Fruit fly (Drosophila melanogaster) whole organism, wandering third instar larva: ENCODE data around the gene CG12877.

Experiments used
- Abd-B ChIP-seq: fragments of >200 bp; optimal IDR thresholded peaks from 2 replicates; lab custom pipeline; 2017; ENCODE audit warnings: missing biosample characterization, missing genetic modification characterization
- CG32264 ChIP-seq: fragments of 200-800 bp; sonication (Bioruptor generic); optimal IDR thresholded peaks from 2 replicates; lab custom pipeline; 2016; ENCODE audit warnings: missing biosample characterization, missing genetic modification characterization
- CG9705 ChIP-seq: fragments of 200-800 bp; sonication (Bioruptor generic); optimal IDR thresholded peaks from 2 replicates; lab custom pipeline; 2018; ENCODE audit warnings: missing biosample characterization, mild to moderate bottlenecking, missing genetic modification characterization
- CrebA ChIP-seq: fragments of 200-800 bp; sonication (Bioruptor generic); optimal IDR thresholded peaks from 2 replicates; lab custom pipeline; 2016; ENCODE audit warnings: missing biosample characterization, mild to moderate bottlenecking, missing genetic modification characterization, borderline replicate concordance
- Dfd ChIP-seq: fragments of >200 bp; optimal IDR thresholded peaks from 2 replicates; lab custom pipeline; 2017; ENCODE audit warnings: missing biosample characterization, missing genetic modification characterization
- Dif ChIP-seq: fragments of 200-275, 200-300 bp; sonication (Bioruptor generic); optimal IDR thresholded peaks from 2 replicates; lab custom pipeline; 2018; ENCODE audit warnings: missing biosample characterization, missing genetic modification characterization; ENCODE audit not compliant: partially characterized antibody
- GATAd ChIP-seq: sonication (Bioruptor generic); optimal IDR thresholded peaks from 2 replicates; lab custom pipeline; 2016; ENCODE audit warnings: missing biosample characterization, missing genetic modification characterization
- HLH106 ChIP-seq: fragments of 200-800 bp; optimal IDR thresholded peaks from 3 replicates; lab custom pipeline; 2019; ENCODE audit warnings: missing biosample characterization, mild to moderate bottlenecking, missing genetic modification characterization, moderate library complexity
- Hnf4 ChIP-seq: fragments of 200-800 bp; sonication (Bioruptor generic); optimal IDR thresholded peaks from 2 replicates; lab custom pipeline; 2016; ENCODE audit warnings: missing biosample characterization, mild to moderate bottlenecking, missing genetic modification characterization
- Hr78 ChIP-seq: fragments of >200 bp; optimal IDR thresholded peaks from 2 replicates; lab custom pipeline; 2017; ENCODE audit warnings: missing biosample characterization, missing genetic modification characterization
- Hr83 ChIP-seq: fragments of 200-300 bp; sonication (Bioruptor generic); optimal IDR thresholded peaks from 2 replicates; lab custom pipeline; 2016; ENCODE audit warnings: missing biosample characterization, mild to moderate bottlenecking, missing genetic modification characterization, moderate library complexity; ENCODE audit not compliant: poor library complexity, severe bottlenecking
- Jra ChIP-seq: sonication (Bioruptor generic); optimal IDR thresholded peaks from 2 replicates; lab custom pipeline; 2016; ENCODE audit warnings: missing biosample characterization, missing genetic modification characterization
- Mio ChIP-seq: sonication (Bioruptor generic); optimal IDR thresholded peaks from 2 replicates; lab custom pipeline; 2016; ENCODE audit warnings: missing biosample characterization, missing genetic modification characterization
- Myc ChIP-seq: fragments of >200 bp; optimal IDR thresholded peaks from 2 replicates; lab custom pipeline; 2017
- N ChIP-seq: fragments of >200 bp; optimal IDR thresholded peaks from 2 replicates; lab custom pipeline; 2018; ENCODE audit warnings: missing biosample characterization, missing external identifiers, missing genetic modification characterization
- OdsH ChIP-seq: fragments of 200-800 bp; sonication (Bioruptor generic); optimal IDR thresholded peaks from 2 replicates; lab custom pipeline; 2016; ENCODE audit warnings: missing biosample characterization, mild to moderate bottlenecking, missing genetic modification characterization
- Rel ChIP-seq, 2 experiments: fragments of 200-800 bp; sonication (Bioruptor generic) in 1 of 2; optimal IDR thresholded peaks; 2 replicates in 1 of 2; 3 replicates in 1 of 2; lab custom pipeline; 2016 to 2019; ENCODE audit warnings: mild to moderate bottlenecking in 2 of 2, missing biosample characterization in 2 of 2, missing genetic modification characterization in 2 of 2, moderate library complexity in 1 of 2
- Sp1 ChIP-seq: fragments of 200-800 bp; sonication (Bioruptor generic); optimal IDR thresholded peaks from 3 replicates; lab custom pipeline; 2019; ENCODE audit warnings: missing biosample characterization, mild to moderate bottlenecking, missing genetic modification characterization, moderate library complexity
- Vsx2 ChIP-seq: fragments of 200-300, 225-300 bp; sonication (Bioruptor generic); optimal IDR thresholded peaks from 2 replicates; lab custom pipeline; 2018; ENCODE audit warnings: missing biosample characterization, missing genetic modification characterization; ENCODE audit not compliant: partially characterized antibody
- br ChIP-seq: fragments of 200-800 bp; sonication (Bioruptor generic); optimal IDR thresholded peaks from 2 replicates; lab custom pipeline; 2016; ENCODE audit warnings: missing biosample characterization, missing genetic modification characterization
- brk ChIP-seq: fragments of 200-800 bp; sonication (Bioruptor generic); optimal IDR thresholded peaks from 2 replicates; lab custom pipeline; 2016; ENCODE audit warnings: missing biosample characterization, mild to moderate bottlenecking, missing genetic modification characterization
- dl ChIP-seq, 2 experiments: fragments of 175-275, 200-275 bp in 1 of 2; fragments of 200-275 bp in 1 of 2; sonication (Bioruptor generic); optimal IDR thresholded peaks; lab custom pipeline; 2018; ENCODE audit warnings: mild to moderate bottlenecking in 2 of 2, missing biosample characterization in 2 of 2, missing genetic modification characterization in 2 of 2, moderate library complexity in 2 of 2; ENCODE audit not compliant: partially characterized antibody in 2 of 2, insufficient read depth in 1 of 2
- dmrt93B ChIP-seq: fragments of 200-800 bp; sonication (Bioruptor generic); optimal IDR thresholded peaks from 2 replicates; lab custom pipeline; 2018; ENCODE audit warnings: missing biosample characterization, mild to moderate bottlenecking, missing genetic modification characterization
- dsf ChIP-seq: sonication (Bioruptor generic); optimal IDR thresholded peaks from 2 replicates; lab custom pipeline; 2016; ENCODE audit warnings: missing biosample characterization, missing genetic modification characterization, borderline replicate concordance
- ey ChIP-seq: fragments of 200-800 bp; sonication (Bioruptor generic); optimal IDR thresholded peaks from 2 replicates; lab custom pipeline; 2016; ENCODE audit warnings: missing biosample characterization, missing genetic modification characterization
- foxo ChIP-seq, 2 experiments: fragments of 200-800 bp; sonication (Bioruptor generic); optimal IDR thresholded peaks; 2 replicates in 1 of 2; 3 replicates in 1 of 2; lab custom pipeline; 2016 to 2017; ENCODE audit warnings: missing biosample characterization in 2 of 2, missing genetic modification characterization in 2 of 2
- fru ChIP-seq: fragments of 200-800 bp; sonication (Bioruptor generic); optimal IDR thresholded peaks from 3 replicates; lab custom pipeline; 2016; ENCODE audit warnings: missing biosample characterization, mild to moderate bottlenecking, missing genetic modification characterization
- h ChIP-seq: fragments of 200-800 bp; sonication (Bioruptor generic); optimal IDR thresholded peaks from 3 replicates; lab custom pipeline; 2016; ENCODE audit warnings: missing biosample characterization, mild to moderate bottlenecking, missing genetic modification characterization
- jim ChIP-seq: fragments of 175-275, 200-325 bp; sonication (Bioruptor generic); optimal IDR thresholded peaks from 2 replicates; lab custom pipeline; 2016; ENCODE audit warnings: missing biosample characterization, mild to moderate bottlenecking, missing genetic modification characterization
- lola ChIP-seq: fragments of >200 bp; optimal IDR thresholded peaks from 2 replicates; lab custom pipeline; 2017; ENCODE audit warnings: missing biosample characterization, missing genetic modification characterization
- pan ChIP-seq: fragments of >200 bp; optimal IDR thresholded peaks from 2 replicates; lab custom pipeline; 2017
- psq ChIP-seq: fragments of 200-800 bp; sonication (Bioruptor generic); optimal IDR thresholded peaks from 3 replicates; lab custom pipeline; 2017; ENCODE audit warnings: missing biosample characterization, mild to moderate bottlenecking, missing genetic modification characterization, moderate library complexity
- rgr ChIP-seq: fragments of 200-800 bp; sonication (Bioruptor generic); optimal IDR thresholded peaks from 3 replicates; lab custom pipeline; 2016; ENCODE audit warnings: missing biosample characterization, mild to moderate bottlenecking, missing genetic modification characterization
- sage ChIP-seq: fragments of 200-800 bp; sonication (Bioruptor generic); optimal IDR thresholded peaks from 2 replicates; lab custom pipeline; 2016; ENCODE audit warnings: missing biosample characterization, mild to moderate bottlenecking, missing genetic modification characterization
- tai ChIP-seq: sonication (Bioruptor generic); optimal IDR thresholded peaks from 2 replicates; lab custom pipeline; 2016; ENCODE audit warnings: missing biosample characterization, missing genetic modification characterization
- usp ChIP-seq: fragments of >200 bp; optimal IDR thresholded peaks from 2 replicates; lab custom pipeline; 2017; ENCODE audit warnings: missing biosample characterization, missing genetic modification characterization
- woc ChIP-seq: sonication (Bioruptor generic); optimal IDR thresholded peaks from 2 replicates; lab custom pipeline; 2016; ENCODE audit warnings: missing biosample characterization, mild to moderate bottlenecking, missing genetic modification characterization

The CG12877 gene

dm6 chr3R:27661389-27661788 lies 45.5 kb upstream of the CG12877 start:
- TF ChIP-seq foxo (GFP tag; optimal IDR thresholded peaks at IDR 0.05; lab: Kevin White, UChicago): no peak
- TF ChIP-seq sage (GFP tag; lab: Kevin White, UChicago): no peak
- TF ChIP-seq pan (lab: Kevin White, UChicago): no peak
- no peak for TF ChIP-seq Hr78 (GFP tag; lab: Kevin White, UChicago)
- TF ChIP-seq GATAd: no peak
- TF ChIP-seq rgr: no peak
- TF ChIP-seq Dif (GFP tag; lab: Kevin White, UChicago): no peak
- no peak for TF ChIP-seq CG32264 (GFP tag; lab: Kevin White, UChicago)
- no peak for TF ChIP-seq tai (GFP tag; lab: Kevin White, UChicago)
- no peak for TF ChIP-seq Abd-B (GFP tag; lab: Kevin White, UChicago)
- TF ChIP-seq Hr83 (GFP tag; lab: Kevin White, UChicago): no peak
- TF ChIP-seq ey: no peak
- TF ChIP-seq usp (GFP tag; lab: Kevin White, UChicago): no peak

dm6 chr3R:27661971-27662489 lies 44.9 kb upstream of the CG12877 start, which contains the start of gene unc80:
TSS of gene unc80 (plus strand) at chr3R:27662439.
- TF ChIP-seq jim (no peak), rgr (no peak), h (GFP tag; lab: Kevin White, UChicago) (no peak), lola (GFP tag; lab: Kevin White, UChicago) (no peak), tai (GFP tag; lab: Kevin White, UChicago) (no peak), brk (GFP tag; lab: Kevin White, UChicago) (no peak), Jra (GFP tag; lab: Kevin White, UChicago) (no peak), Rel (GFP tag; optimal IDR thresholded peaks at IDR 0.05; lab: Kevin White, UChicago) (no peak), Rel (tag; optimal IDR thresholded peaks at IDR 0.05; lab: Kevin White, UChicago) (no peak), Vsx2 (GFP tag; lab: Kevin White, UChicago) (no peak), fru (GFP tag; lab: Kevin White, UChicago) (no peak), psq (GFP tag; lab: Kevin White, UChicago) (no peak), Hnf4 (GFP tag; lab: Kevin White, UChicago) (no peak), Sp1 (GFP tag; lab: Kevin White, UChicago) (no peak), Dif (GFP tag; lab: Kevin White, UChicago) (no peak), CG32264 (GFP tag; lab: Kevin White, UChicago) (no peak), CrebA (GFP tag; lab: Kevin White, UChicago) (no peak)

dm6 chr3R:27662857-27663256 lies 44.0 kb upstream of the CG12877 start:
- TF ChIP-seq Jra (GFP tag; lab: Kevin White, UChicago): no peak
- no peak for TF ChIP-seq N (GFP tag; lab: Kevin White, UChicago)
- TF ChIP-seq h (GFP tag; lab: Kevin White, UChicago): no peak
- TF ChIP-seq pan (lab: Kevin White, UChicago): no peak
- no peak for TF ChIP-seq HLH106 (tag; lab: Kevin White, UChicago)
- TF ChIP-seq Mio (GFP tag; lab: Kevin White, UChicago): no peak
- TF ChIP-seq jim: no peak
- no peak for TF ChIP-seq OdsH (GFP tag; lab: Kevin White, UChicago)
- no peak for TF ChIP-seq Hnf4 (GFP tag; lab: Kevin White, UChicago)
- no peak for TF ChIP-seq sage (GFP tag; lab: Kevin White, UChicago)
- no peak for TF ChIP-seq Hr83 (GFP tag; lab: Kevin White, UChicago)
- TF ChIP-seq ey: no peak
- TF ChIP-seq, all 38 proteins: peak for 0

- no peak for TF ChIP-seq N (GFP tag; lab: Kevin White, UChicago)
- TF ChIP-seq usp (GFP tag; lab: Kevin White, UChicago): no peak
- no peak for TF ChIP-seq tai (GFP tag; lab: Kevin White, UChicago)
- no peak for TF ChIP-seq dsf (GFP tag; lab: Kevin White, UChicago)
- no peak for TF ChIP-seq psq (GFP tag; lab: Kevin White, UChicago)
- TF ChIP-seq Dif (GFP tag; lab: Kevin White, UChicago): no peak
- TF ChIP-seq Hr78 (GFP tag; lab: Kevin White, UChicago): no peak
- TF ChIP-seq dl (GFP tag; optimal IDR thresholded peaks at IDR 0.05; lab: Kevin White, UChicago; ENCODE audit: insufficient read depth in 1 of 2, partially characterized antibody in 2 of 2): no peak
- TF ChIP-seq Jra (GFP tag; lab: Kevin White, UChicago): no peak
- no peak for TF ChIP-seq CrebA (GFP tag; lab: Kevin White, UChicago)
- TF ChIP-seq fru (GFP tag; lab: Kevin White, UChicago): peak; percentile 60
- peak; percentile 45 for TF ChIP-seq Myc (lab: Kevin White, UChicago)
- no peak for TF ChIP-seq CG9705
- peak in 1 of 2 experiments; percentile 51 for TF ChIP-seq foxo (GFP tag; optimal IDR thresholded peaks at IDR 0.05; lab: Kevin White, UChicago)
- no peak for TF ChIP-seq Vsx2 (GFP tag; lab: Kevin White, UChicago)
- no peak for TF ChIP-seq jim
- TF ChIP-seq CG32264 (GFP tag; lab: Kevin White, UChicago): no peak
- peak; percentile 67 for TF ChIP-seq h (GFP tag; lab: Kevin White, UChicago)
- no peak for TF ChIP-seq dmrt93B
- no peak for TF ChIP-seq pan (lab: Kevin White, UChicago)
- TF ChIP-seq Rel (GFP tag; optimal IDR thresholded peaks at IDR 0.05; lab: Kevin White, UChicago): no peak
- TF ChIP-seq Rel (tag; optimal IDR thresholded peaks at IDR 0.05; lab: Kevin White, UChicago): no peak
- no peak for TF ChIP-seq Hr83 (GFP tag; lab: Kevin White, UChicago)
- peak; percentile 33 for TF ChIP-seq HLH106 (tag; lab: Kevin White, UChicago)
- peak; percentile 50 for TF ChIP-seq br (GFP tag; lab: Kevin White, UChicago)
- peak; percentile 97 for TF ChIP-seq Hnf4 (GFP tag; lab: Kevin White, UChicago)
- TF ChIP-seq woc (GFP tag; lab: Kevin White, UChicago): no peak
- no peak for TF ChIP-seq Dfd (GFP tag; lab: Kevin White, UChicago)
- peak; percentile 61 for TF ChIP-seq ey
- no peak for TF ChIP-seq lola (GFP tag; lab: Kevin White, UChicago)
Observed at dm6 chr3R:27677174-27677726, 29.6 kb upstream of the CG12877 start, which contains the start of gene Hsdl2. TSS of gene Hsdl2 (plus strand) at chr3R:27677522.
